Fruit fly (Drosophila melanogaster) ovary, adult (tissue): ENCODE results near the gene CG7016.

ENCODE experiments used
- CG17801 ChIP-seq: fragments of 200-800 bp; optimal IDR thresholded peaks from 2 replicates; lab custom pipeline; 2019; ENCODE audit warnings: missing biosample characterization, mild to moderate bottlenecking, missing genetic modification characterization, moderate library complexity; ENCODE audit not compliant: partially characterized antibody

Gene CG7016

dm6 chr3R:24862574-24863089 is at the start of gene CG7016:
TSS of gene CG7016 (plus strand) at chr3R:24862931.
- no peak for TF ChIP-seq CG17801 (GFP tag; lab: Kevin White, UChicago)

- TF ChIP-seq CG17801 (GFP tag; lab: Kevin White, UChicago): no peak
These were observed 49.6 kb upstream of the CG7016 start for dm6 chr3R:24812987-24813636.

dm6 chr3R:24813637-24814301 is 49.0 kb upstream of the CG7016 start, which contains the start of the genes lili and CG34150:
TSS of gene lili (minus strand) at chr3R:24814012.
TSS of gene CG34150 (plus strand) at chr3R:24814262.
- peak; percentile 81 for TF ChIP-seq CG17801 (GFP tag; lab: Kevin White, UChicago)

- TF ChIP-seq CG17801 (GFP tag; lab: Kevin White, UChicago): no peak
These were observed 45.5 kb upstream of the CG7016 start, which contains the start of the genes CG5808 and Saf-B for dm6 chr3R:24816993-24817854. TSS of gene CG5808 (minus strand) at chr3R:24817007. TSS of gene Saf-B (plus strand) at chr3R:24817464.

- TF ChIP-seq CG17801 (GFP tag; lab: Kevin White, UChicago): no peak
These were observed 39.7 kb upstream of the CG7016 start for dm6 chr3R:24823061-24823460.

dm6 chr3R:24825548-24825947 is 37.2 kb upstream of the CG7016 start, which contains the start of gene niki:
TSS of gene niki (minus strand) at chr3R:24825648.
- no peak for TF ChIP-seq CG17801 (GFP tag; lab: Kevin White, UChicago)

- TF ChIP-seq CG17801 (GFP tag; lab: Kevin White, UChicago): no peak
These were observed 34.5 kb upstream of the CG7016 start, which contains the start of gene RabX4 for dm6 chr3R:24828234-24828633. TSS of gene RabX4 (minus strand) at chr3R:24828409.

dm6 chr3R:24829887-24830351 is 32.8 kb upstream of the CG7016 start, which contains the start of the genes Kaz and CG43273:
TSS of gene Kaz (minus strand) at chr3R:24829959.
TSS of gene CG43273 (plus strand) at chr3R:24830301.
- TF ChIP-seq CG17801 (GFP tag; lab: Kevin White, UChicago): peak; percentile 60

dm6 chr3R:24833652-24834051 is 29.1 kb upstream of the CG7016 start, which contains the start of gene sosie:
TSS of gene sosie (plus strand) at chr3R:24833952.
- no peak for TF ChIP-seq CG17801 (GFP tag; lab: Kevin White, UChicago)

- TF ChIP-seq CG17801 (GFP tag; lab: Kevin White, UChicago): no peak
These were observed 21.7 kb upstream of the CG7016 start, which contains the start of gene CG33658 for dm6 chr3R:24841063-24841462. TSS of gene CG33658 (minus strand) at chr3R:24841163.

dm6 chr3R:24841635-24842034 is 21.1 kb upstream of the CG7016 start, which contains the start of gene Esp:
TSS of gene Esp (plus strand) at chr3R:24841935.
- TF ChIP-seq CG17801 (GFP tag; lab: Kevin White, UChicago): no peak

- no peak for TF ChIP-seq CG17801 (GFP tag; lab: Kevin White, UChicago)
These were observed 17.6 kb upstream of the CG7016 start for dm6 chr3R:24845148-24845547.

- peak; percentile 71 for TF ChIP-seq CG17801 (GFP tag; lab: Kevin White, UChicago)
These were observed 16.5 kb upstream of the CG7016 start for dm6 chr3R:24845952-24846848.
